Worm (Caenorhabditis elegans) whole organism, young adult: ENCODE data around the gene Y39A3B.8.

Experiments used
- F10E7.11 ChIP-seq: sonication (generic microtip); optimal IDR thresholded peaks from 2 replicates; lab custom pipeline; 2017; ENCODE audit warnings: mild to moderate bottlenecking, missing genetic modification characterization, moderate library complexity, missing compliant biosample characterization
- F23B12.7 ChIP-seq: sonication (generic microtip); optimal IDR thresholded peaks from 2 replicates; lab custom pipeline; 2017; ENCODE audit warnings: missing genetic modification characterization, mild to moderate bottlenecking, missing compliant biosample characterization, antibody characterized with exemption, moderate library complexity; ENCODE audit not compliant: insufficient read depth
- F49E8.2 ChIP-seq: sonication (generic microtip); optimal IDR thresholded peaks from 3 replicates; lab custom pipeline; 2017; ENCODE audit warnings: missing genetic modification characterization, mild to moderate bottlenecking, missing compliant biosample characterization, antibody characterized with exemption, moderate library complexity; ENCODE audit not compliant: insufficient read depth
- F57A8.1 ChIP-seq: fragments of 200-800 bp; sonication (Bioruptor generic); optimal IDR thresholded peaks from 2 replicates; lab custom pipeline; 2018; ENCODE audit warnings: mild to moderate bottlenecking, missing genetic modification characterization, moderate library complexity, missing compliant biosample characterization
- K12H6.12 ChIP-seq: fragments of 200-800 bp; sonication (Bioruptor generic); optimal IDR thresholded peaks from 2 replicates; lab custom pipeline; 2018; ENCODE audit warnings: mild to moderate bottlenecking, missing genetic modification characterization, missing compliant biosample characterization
- attf-6 ChIP-seq: fragments of 200-800 bp; sonication (Bioruptor generic); IDR thresholded peaks from 2 replicates; pipeline ENCODE4 v1.3.6; 2022; ENCODE audit warnings: missing genetic modification reagents, missing genetic modification characterization, missing compliant biosample characterization
- dox-1 ChIP-seq: fragments of 200-800 bp; sonication (Bioruptor generic); IDR thresholded peaks from 2 replicates; pipeline ENCODE4 v1.3.6; 2022; ENCODE audit warnings: missing genetic modification reagents, missing genetic modification characterization, missing compliant biosample characterization
- ekl-4 ChIP-seq: fragments of 200-800 bp; sonication (Bioruptor generic); IDR thresholded peaks from 2 replicates; pipeline ENCODE4 v1.3.6; 2022; ENCODE audit warnings: missing genetic modification reagents, missing genetic modification characterization, missing compliant biosample characterization
- ets-4 ChIP-seq: fragments of 200-800 bp; sonication (Bioruptor generic); optimal IDR thresholded peaks from 2 replicates; lab custom pipeline; 2018; ENCODE audit warnings: mild to moderate bottlenecking, missing genetic modification characterization, missing compliant biosample characterization
- lag-1 ChIP-seq: fragments of 200-800 bp; sonication (Bioruptor generic); IDR thresholded peaks from 2 replicates; pipeline ENCODE4 v1.3.6; 2022; ENCODE audit warnings: missing genetic modification reagents, missing genetic modification characterization, missing compliant biosample characterization
- let-526 ChIP-seq: fragments of 200-800 bp; sonication (Bioruptor generic); IDR thresholded peaks from 2 replicates; pipeline ENCODE4 v1.3.6; 2022; ENCODE audit warnings: missing genetic modification reagents, missing genetic modification characterization, missing compliant biosample characterization
- snpc-4 ChIP-seq, 5 experiments: fragments of 150-350 bp in 1 of 5; sonication (generic microtip) in 4 of 5; optimal IDR thresholded peaks; 2 replicates each; lab custom pipeline; 2014 to 2018; ENCODE audit warnings: missing genetic modification characterization in 5 of 5, missing biosample characterization in 3 of 5, antibody characterized with exemption in 2 of 5, mild to moderate bottlenecking in 2 of 5, missing compliant biosample characterization in 2 of 5, missing genotype in 2 of 5, moderate library complexity in 2 of 5, missing genetic modification reagents in 1 of 5
- ztf-25 ChIP-seq: fragments of 200-800 bp; sonication (Bioruptor generic); IDR thresholded peaks from 2 replicates; pipeline ENCODE4 v1.3.6; 2022; ENCODE audit warnings: missing genetic modification reagents, missing genetic modification characterization, missing compliant biosample characterization
- ztf-3 ChIP-seq: fragments of 200-800 bp; sonication (Bioruptor generic); optimal IDR thresholded peaks from 2 replicates; lab custom pipeline; 2018; ENCODE audit warnings: mild to moderate bottlenecking, missing genetic modification characterization, missing compliant biosample characterization

DNA sequence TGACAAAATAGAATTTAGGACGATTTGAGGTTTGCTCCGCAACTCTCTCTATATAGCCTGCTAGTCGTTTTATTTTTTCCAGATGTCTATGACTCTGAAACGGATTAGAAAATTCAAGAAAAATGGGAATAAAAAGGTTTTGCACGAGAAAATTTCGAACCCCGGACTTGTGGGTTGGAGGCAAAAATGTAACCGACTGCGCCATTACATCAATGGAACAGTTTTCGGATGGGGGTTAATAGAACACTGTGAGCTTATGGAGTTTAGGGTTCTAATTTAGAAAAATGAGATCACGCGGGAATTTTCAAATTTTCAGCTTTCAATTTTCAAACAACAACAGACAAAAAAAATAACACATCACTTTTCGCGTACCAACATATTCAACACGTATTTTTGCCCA, 44.0 kb downstream of the Y39A3B.8 start:
- TF ChIP-seq F49E8.2 (no peak), ztf-25 (GFP tag; lab: Robert Waterston, UW) (no peak), ekl-4 (GFP tag; lab: Robert Waterston, UW) (no peak), ets-4 (GFP tag; lab: Kevin White, UChicago) (no peak), F57A8.1 (GFP tag; lab: Kevin White, UChicago) (no peak), attf-6 (GFP tag; lab: Robert Waterston, UW) (no peak), F23B12.7 (tag; lab: Kevin White, UChicago) (no peak), K12H6.12 (tag; lab: Kevin White, UChicago) (no peak), ztf-3 (GFP tag; lab: Kevin White, UChicago) (no peak), dox-1 (GFP tag; lab: Robert Waterston, UW) (no peak), F10E7.11 (tag; lab: Kevin White, UChicago) (no peak), snpc-4 (GFP tag; optimal IDR thresholded peaks at IDR 0.05; lab: Kevin White, UChicago) (no peak), snpc-4 (tag; optimal IDR thresholded peaks at IDR 0.05; lab: Kevin White, UChicago) (no peak), let-526 (no peak), lag-1 (no peak)
